Worm (Caenorhabditis elegans): ENCODE measurements around the gene mtl-1.

Gene mtl-1

ce11 chrV:6656451-6657115 lies 35.1 kb downstream of the mtl-1 start, which contains the start of gene snb-1 (continued):
- TF ChIP-seq zip-5 (tag; optimal IDR thresholded peaks at IDR 0.05) (no peak), ref-2 (tag; optimal IDR thresholded peaks at IDR 0.05) (no peak), dve-1 (tag; optimal IDR thresholded peaks at IDR 0.05) (peak; percentile 46), mec-3 (tag; optimal IDR thresholded peaks at IDR 0.05; ENCODE audit: borderline replicate concordance) (no peak), ceh-6 (GFP tag; optimal IDR thresholded peaks at IDR 0.05) (no peak), hlh-30 (tag; optimal IDR thresholded peaks at IDR 0.05; ENCODE audit: insufficient read depth) (peak; percentile 33), K02D7.2 (tag; optimal IDR thresholded peaks at IDR 0.05) (no peak), C38D4.7 (GFP tag; optimal IDR thresholded peaks at IDR 0.05) (no peak), unc-55 (GFP tag; optimal IDR thresholded peaks at IDR 0.05) (peak; percentile 72), madf-2 (tag; optimal IDR thresholded peaks at IDR 0.05) (no peak), tbx-2 (tag; optimal IDR thresholded peaks at IDR 0.05) (no peak), ceh-2 (tag; optimal IDR thresholded peaks at IDR 0.05) (no peak), elt-4 (tag; optimal IDR thresholded peaks at IDR 0.05) (no peak)

ce11 chrV:6655174-6655573 lies 36.5 kb downstream of the mtl-1 start, which contains the start of gene syx-18:
Gene syx-18 (minus strand): TSS chrV:6655449.
- TF ChIP-seq ceh-48 (tag; optimal IDR thresholded peaks at IDR 0.05) (no peak), ceh-14 (tag; optimal IDR thresholded peaks at IDR 0.05) (no peak), ceh-9 (tag; optimal IDR thresholded peaks at IDR 0.05) (no peak), gmeb-2 (tag; optimal IDR thresholded peaks at IDR 0.05) (no peak), ref-2 (tag; optimal IDR thresholded peaks at IDR 0.05) (no peak), lin-11 (tag; optimal IDR thresholded peaks at IDR 0.05) (no peak), tbx-2 (tag; optimal IDR thresholded peaks at IDR 0.05) (no peak), ceh-19 (GFP tag; optimal IDR thresholded peaks at IDR 0.05) (no peak), sox-4 (tag; optimal IDR thresholded peaks at IDR 0.05) (no peak), hlh-15 (tag; optimal IDR thresholded peaks at IDR 0.05) (no peak), pha-2 (tag; optimal IDR thresholded peaks at IDR 0.05) (no peak), F13H6.1 (tag; optimal IDR thresholded peaks at IDR 0.05) (no peak), sox-2 (GFP tag; IDR thresholded peaks at IDR 0.05) (no peak), unc-55 (GFP tag; optimal IDR thresholded peaks at IDR 0.05) (no peak), sdc-2 (tag; optimal IDR thresholded peaks at IDR 0.05) (no peak), tbx-7 (tag; optimal IDR thresholded peaks at IDR 0.05) (no peak), ceh-6 (GFP tag; optimal IDR thresholded peaks at IDR 0.05) (no peak)

- no peak for TF ChIP-seq ceh-9 (tag; optimal IDR thresholded peaks at IDR 0.05)
- no peak for TF ChIP-seq C38D4.7 (GFP tag; optimal IDR thresholded peaks at IDR 0.05)
- no peak for TF ChIP-seq dmd-4 (tag; optimal IDR thresholded peaks at IDR 0.05; ENCODE audit: borderline replicate concordance)
- TF ChIP-seq ahr-1 (tag; optimal IDR thresholded peaks at IDR 0.05): no peak
Measured at ce11 chrV:6652051-6652450, 39.6 kb downstream of the mtl-1 start, which contains the start of gene T10H9.8. Gene T10H9.8 (plus strand): TSS chrV:6652351.

ce11 chrV:6650508-6650907 lies 41.2 kb downstream of the mtl-1 start:
- no peak for TF ChIP-seq K09A11.1 (tag; optimal IDR thresholded peaks at IDR 0.05; ENCODE audit: insufficient read depth)
- TF ChIP-seq elt-4 (tag; optimal IDR thresholded peaks at IDR 0.05): no peak
- TF ChIP-seq unc-86 (tag; optimal IDR thresholded peaks at IDR 0.05): no peak
- no peak for TF ChIP-seq ceh-19 (GFP tag; optimal IDR thresholded peaks at IDR 0.05)
- TF ChIP-seq unc-55 (GFP tag; optimal IDR thresholded peaks at IDR 0.05): no peak
- no peak for TF ChIP-seq hlh-13 (GFP tag; optimal IDR thresholded peaks at IDR 0.05)
- no peak for TF ChIP-seq ceh-14 (tag; optimal IDR thresholded peaks at IDR 0.05)
- TF ChIP-seq ttx-3 (tag; optimal IDR thresholded peaks at IDR 0.05): no peak
- TF ChIP-seq zip-5 (tag; optimal IDR thresholded peaks at IDR 0.05): no peak
- no peak for TF ChIP-seq Y22D7AL.16 (tag; optimal IDR thresholded peaks at IDR 0.05)
- no peak for TF ChIP-seq ceh-2 (tag; optimal IDR thresholded peaks at IDR 0.05)

ce11 chrV:6649317-6649716 lies 42.3 kb downstream of the mtl-1 start, which contains the start of gene T10H9.1:
Gene T10H9.1 (plus strand): TSS chrV:6649617.
- TF ChIP-seq ttx-3 (tag; optimal IDR thresholded peaks at IDR 0.05) (no peak), hlh-15 (tag; optimal IDR thresholded peaks at IDR 0.05) (no peak), pat-9 (tag; optimal IDR thresholded peaks at IDR 0.05) (no peak), dmd-4 (tag; optimal IDR thresholded peaks at IDR 0.05; ENCODE audit: borderline replicate concordance) (no peak), ztf-16 (tag; optimal IDR thresholded peaks at IDR 0.05) (no peak), ceh-34 (tag; optimal IDR thresholded peaks at IDR 0.05) (no peak), tbx-7 (tag; optimal IDR thresholded peaks at IDR 0.05) (no peak), hlh-30 (tag; optimal IDR thresholded peaks at IDR 0.05; ENCODE audit: insufficient read depth) (no peak), lim-6 (tag; optimal IDR thresholded peaks at IDR 0.05) (no peak), rnt-1 (tag; optimal IDR thresholded peaks at IDR 0.05) (no peak), ceh-2 (tag; optimal IDR thresholded peaks at IDR 0.05) (no peak), mec-3 (tag; optimal IDR thresholded peaks at IDR 0.05; ENCODE audit: borderline replicate concordance) (no peak), unc-86 (tag; optimal IDR thresholded peaks at IDR 0.05) (no peak), ceh-6 (GFP tag; optimal IDR thresholded peaks at IDR 0.05) (no peak), ceh-48 (tag; optimal IDR thresholded peaks at IDR 0.05) (no peak), nfya-1 (tag; optimal IDR thresholded peaks at IDR 0.05) (no peak), ceh-14 (tag; optimal IDR thresholded peaks at IDR 0.05) (no peak), nhr-232 (tag; optimal IDR thresholded peaks at IDR 0.05) (no peak), pha-2 (tag; optimal IDR thresholded peaks at IDR 0.05) (no peak)
